Fruit fly (Drosophila melanogaster) whole organism, prepupa: ENCODE data around the gene CG32819.
"Not testable (repeated sequence)": the region's sequence is repeated elsewhere in the genome, so short reads cannot be mapped to it uniquely, and the experiment has no call there.

ENCODE experiments used
- Blimp-1 ChIP-seq: fragments of 200-800 bp; sonication (Bioruptor generic); optimal IDR thresholded peaks from 3 replicates; lab custom pipeline; 2017; ENCODE audit warnings: missing biosample characterization, missing genetic modification characterization, mild to moderate bottlenecking, moderate library complexity, missing genetic modification reagents
- CG10669 ChIP-seq: fragments of 200-800 bp; sonication (Bioruptor generic); optimal IDR thresholded peaks from 3 replicates; lab custom pipeline; 2018; ENCODE audit warnings: missing biosample characterization, mild to moderate bottlenecking, missing genetic modification characterization, moderate library complexity
- CG11762 ChIP-seq: fragments of 200-800 bp; sonication (Bioruptor generic); optimal IDR thresholded peaks from 3 replicates; lab custom pipeline; 2016; ENCODE audit warnings: missing biosample characterization, missing genetic modification characterization; ENCODE audit not compliant: insufficient read depth
- CG15336 ChIP-seq: fragments of 200-800 bp; sonication (Bioruptor generic); IDR thresholded peaks from 2 replicates; pipeline ENCODE4 v1.3.6; 2022; ENCODE audit warnings: missing biosample characterization, missing genetic modification characterization
- CG1621 ChIP-seq: fragments of 200-800 bp; sonication (Bioruptor generic); optimal IDR thresholded peaks from 3 replicates; lab custom pipeline; 2018; ENCODE audit warnings: missing biosample characterization, mild to moderate bottlenecking, missing genetic modification characterization
- CG31627 ChIP-seq: fragments of 200-800 bp; sonication (Bioruptor generic); optimal IDR thresholded peaks from 3 replicates; lab custom pipeline; 2016; ENCODE audit warnings: missing biosample characterization, missing genetic modification characterization
- CG32006 ChIP-seq: fragments of 200-800 bp; sonication (Bioruptor generic); optimal IDR thresholded peaks from 3 replicates; lab custom pipeline; 2017; ENCODE audit warnings: missing biosample characterization, mild to moderate bottlenecking, missing genetic modification characterization
- CG4318 ChIP-seq: fragments of 200-800 bp; sonication (Bioruptor generic); optimal IDR thresholded peaks from 3 replicates; lab custom pipeline; 2017; ENCODE audit warnings: missing biosample characterization, mild to moderate bottlenecking, missing genetic modification characterization
- CG6808 ChIP-seq: fragments of 200-800 bp; sonication (Bioruptor generic); optimal IDR thresholded peaks from 3 replicates; lab custom pipeline; 2017; ENCODE audit warnings: missing biosample characterization, missing genetic modification characterization, mild to moderate bottlenecking, moderate library complexity, missing genetic modification reagents
- CG6854 ChIP-seq: fragments of 200-800 bp; sonication (Bioruptor generic); optimal IDR thresholded peaks from 2 replicates; lab custom pipeline; 2017; ENCODE audit warnings: missing biosample characterization, mild to moderate bottlenecking, missing genetic modification characterization
- CG7368 ChIP-seq: fragments of 200-800 bp; sonication (Bioruptor generic); optimal IDR thresholded peaks from 3 replicates; lab custom pipeline; 2016; ENCODE audit warnings: missing biosample characterization, missing genetic modification characterization
- CG9139 ChIP-seq: fragments of 200-800 bp; sonication (Bioruptor generic); optimal IDR thresholded peaks from 3 replicates; lab custom pipeline; 2017; ENCODE audit warnings: missing biosample characterization, mild to moderate bottlenecking, missing genetic modification characterization
- Eip75B ChIP-seq: fragments of 200-800 bp; sonication (Bioruptor generic); optimal IDR thresholded peaks from 3 replicates; lab custom pipeline; 2016; ENCODE audit warnings: missing biosample characterization, missing genetic modification characterization
- Eip78C ChIP-seq: fragments of 200-800 bp; sonication (Bioruptor generic); peaks from one replicate; lab custom pipeline; 2016; ENCODE audit warnings: missing biosample characterization, missing genetic modification characterization
- Eip93F ChIP-seq: fragments of 200-800 bp; sonication (Bioruptor generic); optimal IDR thresholded peaks from 2 replicates; lab custom pipeline; 2016; ENCODE audit warnings: missing biosample characterization, mild to moderate bottlenecking, missing genetic modification characterization
- Ets21C ChIP-seq: fragments of 200-800 bp; sonication (Bioruptor generic); optimal IDR thresholded peaks from 3 replicates; lab custom pipeline; 2016; ENCODE audit warnings: missing biosample characterization, missing genetic modification characterization
- Gug ChIP-seq: fragments of 200-800 bp; sonication (Bioruptor generic); IDR thresholded peaks from 2 replicates; pipeline ENCODE4 v1.3.6; 2022; ENCODE audit warnings: missing biosample characterization, missing genetic modification characterization
- Hr38 ChIP-seq: sonication (Bioruptor generic); optimal IDR thresholded peaks from 2 replicates; lab custom pipeline; 2016; ENCODE audit warnings: missing biosample characterization, missing genetic modification characterization
- Hr39 ChIP-seq: fragments of 200-800 bp; sonication (Bioruptor generic); optimal IDR thresholded peaks from 2 replicates; lab custom pipeline; 2016; ENCODE audit warnings: missing biosample characterization, missing genetic modification characterization
- Hr4 ChIP-seq: fragments of 200-800 bp; sonication (Bioruptor generic); optimal IDR thresholded peaks from 3 replicates; lab custom pipeline; 2016; ENCODE audit warnings: missing biosample characterization, missing genetic modification characterization
- OdsH ChIP-seq: fragments of 200-800 bp; sonication (Bioruptor generic); optimal IDR thresholded peaks from 3 replicates; lab custom pipeline; 2016; ENCODE audit warnings: missing biosample characterization, missing genetic modification characterization
- Smox ChIP-seq: fragments of 200-800 bp; sonication (Bioruptor generic); optimal IDR thresholded peaks from 3 replicates; lab custom pipeline; 2016; ENCODE audit warnings: missing biosample characterization, missing genetic modification characterization
- Sox14 ChIP-seq: fragments of 200-800 bp; sonication (Bioruptor generic); optimal IDR thresholded peaks from 3 replicates; lab custom pipeline; 2016; ENCODE audit warnings: missing biosample characterization, missing genetic modification characterization
- Sox15 ChIP-seq: fragments of 200-800 bp; sonication (Bioruptor generic); optimal IDR thresholded peaks from 3 replicates; lab custom pipeline; 2016; ENCODE audit warnings: missing biosample characterization, missing genetic modification characterization
- acj6 ChIP-seq: fragments of 200-800 bp; sonication (Bioruptor generic); optimal IDR thresholded peaks from 3 replicates; lab custom pipeline; 2016; ENCODE audit warnings: missing biosample characterization, missing genetic modification characterization
- dsx ChIP-seq: fragments of 200-800 bp; optimal IDR thresholded peaks from 3 replicates; lab custom pipeline; 2019; ENCODE audit warnings: missing biosample characterization, mild to moderate bottlenecking, missing genetic modification characterization, moderate library complexity; ENCODE audit not compliant: poor library complexity, severe bottlenecking
- eg ChIP-seq: fragments of 200-800 bp; sonication (Bioruptor generic); IDR thresholded peaks from 3 replicates; pipeline ENCODE4 v1.3.6; 2022; ENCODE audit warnings: missing biosample characterization, missing genetic modification characterization
- esn ChIP-seq: fragments of 200-800 bp; sonication (Bioruptor generic); optimal IDR thresholded peaks from 2 replicates; lab custom pipeline; 2016; ENCODE audit warnings: missing biosample characterization, mild to moderate bottlenecking, missing genetic modification characterization, moderate library complexity
- fd59A ChIP-seq: fragments of 200-800 bp; sonication (Bioruptor generic); optimal IDR thresholded peaks from 2 replicates; lab custom pipeline; 2017; ENCODE audit warnings: missing biosample characterization, mild to moderate bottlenecking, missing genetic modification characterization, missing genetic modification reagents
- fd85E ChIP-seq: fragments of 200-800 bp; sonication (Bioruptor generic); optimal IDR thresholded peaks from 3 replicates; lab custom pipeline; 2016; ENCODE audit warnings: missing biosample characterization, missing genetic modification characterization
- fkh ChIP-seq: fragments of 200-800 bp; sonication (Bioruptor generic); optimal IDR thresholded peaks from 3 replicates; lab custom pipeline; 2017; ENCODE audit warnings: missing biosample characterization, mild to moderate bottlenecking, missing genetic modification characterization, moderate library complexity
- net ChIP-seq: fragments of 200-800 bp; sonication (Bioruptor generic); optimal IDR thresholded peaks from 3 replicates; lab custom pipeline; 2016; ENCODE audit warnings: missing biosample characterization, missing genetic modification characterization
- pdm3 ChIP-seq: fragments of 200-800 bp; sonication (Bioruptor generic); optimal IDR thresholded peaks from 3 replicates; lab custom pipeline; 2016; ENCODE audit warnings: missing biosample characterization, missing genetic modification characterization
- salr ChIP-seq, 2 experiments: fragments of 200-800 bp; sonication (Bioruptor generic); optimal IDR thresholded peaks; 3 replicates each; lab custom pipeline; 2016 to 2018; ENCODE audit warnings: missing biosample characterization in 2 of 2, missing genetic modification characterization in 2 of 2, mild to moderate bottlenecking in 1 of 2
- ss ChIP-seq, 2 experiments: fragments of 200-800 bp; sonication (Bioruptor generic); optimal IDR thresholded peaks; 2 replicates in 1 of 2; 3 replicates in 1 of 2; lab custom pipeline; 2017 to 2018; ENCODE audit warnings: mild to moderate bottlenecking in 2 of 2, missing biosample characterization in 2 of 2, missing genetic modification characterization in 2 of 2, moderate library complexity in 1 of 2
- topi ChIP-seq: fragments of 200-800 bp; sonication (Bioruptor generic); optimal IDR thresholded peaks from 3 replicates; lab custom pipeline; 2016; ENCODE audit warnings: missing biosample characterization, missing genetic modification characterization

Gene CG32819

DNA sequence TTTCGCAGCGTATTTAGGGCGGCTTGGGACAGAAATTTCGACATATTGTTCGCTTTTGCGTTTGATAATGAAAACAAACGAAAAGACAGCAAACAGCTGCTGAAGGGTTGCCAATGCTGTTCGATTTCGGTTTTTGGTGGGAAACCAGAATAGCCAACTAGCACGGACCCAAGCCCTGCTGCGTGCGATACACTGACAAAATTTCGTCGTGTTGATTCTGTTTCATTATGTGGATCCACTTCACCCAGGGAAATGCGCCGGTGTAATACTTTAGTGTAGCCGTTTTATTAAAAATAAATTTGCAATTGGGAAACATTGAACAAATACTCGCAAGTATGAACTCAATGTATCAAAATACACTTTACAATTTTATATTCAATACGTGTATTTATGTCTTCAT, 9.5 kb downstream of the CG32819 start, which contains the start of gene CG33502:
TSS of gene CG33502 (minus strand) at position 101 of the 400 bp plus-strand sequence.
- not testable (repeated sequence) for TF ChIP-seq Smox, CG32006, pdm3 (GFP tag; lab: Kevin White, UChicago)

dm6 chrX:21608820-21609219, 12.1 kb downstream of the CG32819 start, which contains the start of gene CG17450:
TSS of gene CG17450 (minus strand) at chrX:21608920.
- not testable (repeated sequence) for TF ChIP-seq dsx, Smox, Sox15 (GFP tag; lab: Kevin White, UChicago)

DNA sequence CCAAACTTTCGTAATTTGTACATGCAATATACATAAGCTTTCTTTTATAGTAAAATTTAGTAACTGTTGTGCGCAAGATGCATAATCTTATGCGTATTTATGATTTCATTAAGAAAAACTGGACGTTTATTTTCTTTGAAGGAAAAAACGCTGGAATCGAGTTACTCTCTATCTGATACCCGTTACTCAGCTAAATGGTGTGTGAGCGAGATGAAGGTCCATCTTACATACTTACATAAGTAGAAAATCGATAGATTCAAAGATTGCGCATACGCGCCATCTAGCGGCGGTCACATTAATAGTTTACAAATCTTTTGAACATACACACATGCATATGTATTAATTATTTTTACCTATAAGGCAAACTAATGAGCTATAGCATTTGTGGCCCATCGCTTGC, 15.4 kb downstream of the CG32819 start:
- TF ChIP-seq Hr39 (GFP tag; lab: Kevin White, UChicago) (no peak), CG7368 (GFP tag; lab: Kevin White, UChicago) (no peak), fd85E (GFP tag; lab: Kevin White, UChicago) (no peak), OdsH (GFP tag; lab: Kevin White, UChicago) (no peak), salr (GFP tag; optimal IDR thresholded peaks at IDR 0.05; lab: Kevin White, UChicago) (no peak), topi (GFP tag; lab: Kevin White, UChicago) (no peak), Hr4 (no peak), Eip93F (GFP tag; lab: Kevin White, UChicago) (no peak), acj6 (GFP tag; lab: Kevin White, UChicago) (no peak), Eip75B (GFP tag; lab: Kevin White, UChicago) (no peak)
- TF ChIP-seq, all 60 proteins: peak for 0

DNA sequence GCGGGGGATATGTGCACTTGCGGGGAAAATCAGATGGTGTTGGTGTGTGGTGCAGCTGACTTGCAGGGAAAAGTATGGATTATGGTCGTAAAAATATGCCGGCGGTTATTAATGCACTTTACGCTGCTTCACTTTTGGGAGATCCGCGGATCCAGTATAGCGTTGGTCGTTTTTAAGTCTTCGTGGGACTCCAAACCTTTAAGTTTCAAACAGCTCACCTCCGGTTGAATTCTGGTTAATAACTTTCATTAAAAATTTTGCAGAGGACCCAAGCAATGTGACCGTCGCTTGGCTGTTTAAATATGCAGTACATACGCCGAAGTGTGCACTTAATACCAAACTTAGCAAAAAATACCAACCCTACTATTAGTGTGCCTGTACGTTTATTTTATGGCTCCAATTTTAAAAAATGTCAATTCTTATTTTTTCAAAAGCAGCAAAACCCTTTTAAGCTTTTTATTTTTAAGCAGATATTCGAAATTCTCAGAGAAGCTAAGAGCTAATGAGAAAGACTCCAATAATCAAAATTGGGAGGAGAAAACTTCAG, 15.9 kb downstream of the CG32819 start, which contains the start of gene GCS2alpha:
TSS of gene GCS2alpha (minus strand) at position 309 of the 547 bp plus-strand sequence.
- TF ChIP-seq CG4318 (GFP tag; lab: Kevin White, UChicago) (no peak), fd85E (GFP tag; lab: Kevin White, UChicago) (no peak), eg (no peak), acj6 (GFP tag; lab: Kevin White, UChicago) (no peak), CG1621 (tag; lab: Kevin White, UChicago) (no peak), CG6808 (GFP tag; lab: Kevin White, UChicago) (no peak), CG6854 (GFP tag; lab: Kevin White, UChicago) (peak; percentile 18), fkh (GFP tag; lab: Kevin White, UChicago) (peak; percentile 7), topi (GFP tag; lab: Kevin White, UChicago) (no peak), Gug (GFP tag; lab: Robert Waterston, UW) (no peak), Hr38 (GFP tag; lab: Kevin White, UChicago) (no peak), esn (GFP tag; lab: Kevin White, UChicago) (peak; percentile 2), CG11762 (GFP tag; lab: Kevin White, UChicago) (no peak), net (GFP tag; lab: Kevin White, UChicago) (no peak), Ets21C (GFP tag; lab: Kevin White, UChicago) (no peak), ss (GFP tag; optimal IDR thresholded peaks at IDR 0.05; lab: Kevin White, UChicago) (peak in 1 of 2 experiments; percentile 0), CG10669 (GFP tag; lab: Kevin White, UChicago) (no peak), CG15336 (GFP tag; lab: Robert Waterston, UW) (no peak), Sox14 (GFP tag; lab: Kevin White, UChicago) (no peak), Sox15 (GFP tag; lab: Kevin White, UChicago) (no peak), CG9139 (GFP tag; lab: Kevin White, UChicago) (no peak), Blimp-1 (GFP tag; lab: Kevin White, UChicago) (no peak), salr (GFP tag; optimal IDR thresholded peaks at IDR 0.05; lab: Kevin White, UChicago) (no peak), fd59A (GFP tag; lab: Kevin White, UChicago) (no peak), Eip93F (GFP tag; lab: Kevin White, UChicago) (no peak), Eip78C (GFP tag; lab: Kevin White, UChicago) (peak; percentile 69), CG31627 (GFP tag; lab: Kevin White, UChicago) (no peak)
